Fruit fly (Drosophila melanogaster): Measurements from ENCODE around the gene Dys.

The Dys gene

DNA sequence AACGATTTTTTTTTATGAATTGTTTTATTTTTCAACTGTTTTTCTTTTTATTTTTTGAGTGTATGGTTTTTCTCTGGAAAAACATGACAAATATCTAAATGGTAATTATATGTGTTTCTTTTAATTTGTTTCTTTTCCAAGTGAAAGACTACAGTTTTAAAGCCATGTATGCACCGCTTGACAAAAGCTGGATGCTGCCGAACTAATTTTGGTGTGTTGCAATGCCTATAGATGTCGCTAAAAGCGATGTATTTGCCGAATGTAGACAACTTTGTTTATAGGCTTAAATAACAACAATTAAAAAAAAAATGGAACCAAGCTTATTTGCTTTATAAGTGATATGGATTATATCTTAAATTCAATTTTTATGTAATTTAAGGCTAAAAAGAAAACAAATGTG is 30.1 kb downstream of the Dys start, which contains the start of gene CG15025 (continued):
- TF ChIP-seq Ada2b (GFP tag; IDR thresholded peaks at IDR 0.05): no peak
- TF ChIP-seq crc (GFP tag; optimal IDR thresholded peaks at IDR 0.05): no peak
- peak; percentile 68 for TF ChIP-seq HmgD (GFP tag; optimal IDR thresholded peaks at IDR 0.05)
- peak; percentile 62; the same call in 1 of the 4 replicates for TF ChIP-seq Gug (GFP tag; IDR thresholded peaks at IDR 0.05)
- no peak for TF ChIP-seq Adf1 (GFP tag; IDR thresholded peaks at IDR 0.05)
- TF ChIP-seq Dref (GFP tag; IDR thresholded peaks at IDR 0.05): no peak
- peak; percentile 40 for TF ChIP-seq az2 (GFP tag; optimal IDR thresholded peaks at IDR 0.05)
- TF ChIP-seq odd (GFP tag; optimal IDR thresholded peaks at IDR 0.05): no peak
- 0 out of 3 replicates have a peak, but pooled peaks have one; percentile 22 for TF ChIP-seq HLH4C (GFP tag; IDR thresholded peaks at IDR 0.05; ENCODE audit: partially characterized antibody)
- TF ChIP-seq CG2678 (tag; optimal IDR thresholded peaks at IDR 0.05): no peak
- TF ChIP-seq CG17802 (tag; optimal IDR thresholded peaks at IDR 0.05): no peak
- peak; percentile 12 for TF ChIP-seq CG12744 (GFP tag; optimal IDR thresholded peaks at IDR 0.05)
- TF ChIP-seq Ets97D (GFP tag; optimal IDR thresholded peaks at IDR 0.05): peak; percentile 30
- TF ChIP-seq pnt (GFP tag; optimal IDR thresholded peaks at IDR 0.05): peak; percentile 27
- TF ChIP-seq emc (GFP tag; optimal IDR thresholded peaks at IDR 0.05): no peak
- no peak for TF ChIP-seq CG18764 (GFP tag; optimal IDR thresholded peaks at IDR 0.05)
- no peak for TF ChIP-seq fd64A (GFP tag; optimal IDR thresholded peaks at IDR 0.05)
- no peak for TF ChIP-seq D19A (tag; optimal IDR thresholded peaks at IDR 0.05)
- no peak for TF ChIP-seq CG11723 (GFP tag; optimal IDR thresholded peaks at IDR 0.05)
- TF ChIP-seq CG14710 (tag; optimal IDR thresholded peaks at IDR 0.05): no peak
- no peak for TF ChIP-seq Dbx (GFP tag; IDR thresholded peaks at IDR 0.05)
- TF ChIP-seq lov (optimal IDR thresholded peaks at IDR 0.05): no peak
- no peak for TF ChIP-seq lov (GFP tag; IDR thresholded peaks at IDR 0.05)
- TF ChIP-seq CG30403 (GFP tag; optimal IDR thresholded peaks at IDR 0.05): peak; percentile 37
- no peak for TF ChIP-seq salm (tag; optimal IDR thresholded peaks at IDR 0.05)
- peak; percentile 15 for TF ChIP-seq CG8089 (GFP tag; optimal IDR thresholded peaks at IDR 0.05)
- no peak for TF ChIP-seq C15 (GFP tag; IDR thresholded peaks at IDR 0.05)
- TF ChIP-seq gro (GFP tag; optimal IDR thresholded peaks at IDR 0.05): no peak
- peak; percentile 23 for TF ChIP-seq CG1603 (tag; optimal IDR thresholded peaks at IDR 0.05)
- peak; percentile 30 for TF ChIP-seq gem (tag; optimal IDR thresholded peaks at IDR 0.05)
- TF ChIP-seq CG12236 (GFP tag; optimal IDR thresholded peaks at IDR 0.05): no peak
- no peak for TF ChIP-seq Usf (GFP tag; optimal IDR thresholded peaks at IDR 0.05)
- no peak for TF ChIP-seq Hand (GFP tag; optimal IDR thresholded peaks at IDR 0.05)
- no peak for TF ChIP-seq CG3838 (GFP tag; optimal IDR thresholded peaks at IDR 0.05)
- no peak for TF ChIP-seq CG7987 (GFP tag; optimal IDR thresholded peaks at IDR 0.05)
- no peak for TF ChIP-seq Fer2 (tag; optimal IDR thresholded peaks at IDR 0.05)
- TF ChIP-seq Sry-δ (GFP tag; optimal IDR thresholded peaks at IDR 0.05): no peak
- no peak for TF ChIP-seq aop (GFP tag; IDR thresholded peaks at IDR 0.05)
- peak; percentile 77 for TF ChIP-seq CG42726 (GFP tag; IDR thresholded peaks at IDR 0.05; ENCODE audit: partially characterized antibody)
- TF ChIP-seq Sox102F (GFP tag; optimal IDR thresholded peaks at IDR 0.05): peak; percentile 8
- no peak for TF ChIP-seq Vsx1 (GFP tag; optimal IDR thresholded peaks at IDR 0.05)
- TF ChIP-seq CG1529 (GFP tag; optimal IDR thresholded peaks at IDR 0.05): no peak
- peak; percentile 30; the same call in 1 of the 2 replicates for TF ChIP-seq vvl (GFP tag; IDR thresholded peaks at IDR 0.05)
- no peak for TF ChIP-seq CG10565 (GFP tag; optimal IDR thresholded peaks at IDR 0.05)
- TF ChIP-seq zf30C (GFP tag; optimal IDR thresholded peaks at IDR 0.05): no peak
- peak; percentile 99 for TF ChIP-seq CG6654 (GFP tag; optimal IDR thresholded peaks at IDR 0.05)
- peak; percentile 17 to 51 for TF ChIP-seq chif (GFP tag; optimal IDR thresholded peaks at IDR 0.05)
- no peak for TF ChIP-seq ato (GFP tag; IDR thresholded peaks at IDR 0.05; ENCODE audit: partially characterized antibody)
- TF ChIP-seq bbx (GFP tag; IDR thresholded peaks at IDR 0.05; ENCODE audit: partially characterized antibody): peak; percentile 59; the same call in 1 of the 2 replicates
- TF ChIP-seq CG2712 (tag; optimal IDR thresholded peaks at IDR 0.05): peak; percentile 37
- TF ChIP-seq CG12155 (GFP tag; optimal IDR thresholded peaks at IDR 0.05): no peak
- no peak for TF ChIP-seq CG1647 (GFP tag; optimal IDR thresholded peaks at IDR 0.05)
